Worm (Caenorhabditis elegans) whole organism, early embryonic: ENCODE data around the gene cutl-19.

Experiments
- B0310.2 ChIP-seq: sonication (generic microtip); optimal IDR thresholded peaks from 2 replicates; lab custom pipeline; 2016; ENCODE audit warnings: mild to moderate bottlenecking, missing genetic modification characterization, missing compliant biosample characterization
- aly-1 ChIP-seq: sonication (generic microtip); optimal IDR thresholded peaks from 2 replicates; lab custom pipeline; 2016; ENCODE audit warnings: missing genetic modification characterization, missing compliant biosample characterization
- ama-1 ChIP-seq: fragments of 150-350 bp; optimal IDR thresholded peaks from 2 replicates; lab custom pipeline; 2014
- ceh-13 ChIP-seq: fragments of 200-800 bp; sonication (Bioruptor generic); optimal IDR thresholded peaks from 2 replicates; lab custom pipeline; 2018; ENCODE audit warnings: mild to moderate bottlenecking, missing genetic modification characterization, missing compliant biosample characterization
- ceh-36 ChIP-seq: sonication (generic microtip); optimal IDR thresholded peaks from 2 replicates; lab custom pipeline; 2016; ENCODE audit warnings: missing genetic modification characterization, inconsistent platforms, missing compliant biosample characterization
- flt-1 ChIP-seq: fragments of 200-800 bp; sonication (Bioruptor generic); IDR thresholded peaks from 2 replicates; pipeline ENCODE4 v1.3.6; 2022; ENCODE audit warnings: missing genetic modification characterization, missing compliant biosample characterization
- hmbx-1 ChIP-seq: sonication (generic microtip); optimal IDR thresholded peaks from 2 replicates; lab custom pipeline; 2016; ENCODE audit warnings: mild to moderate bottlenecking, missing genetic modification characterization, missing compliant biosample characterization
- hmg-4 ChIP-seq: fragments of 200-800 bp; sonication (Bioruptor generic); optimal IDR thresholded peaks from 2 replicates; lab custom pipeline; 2018; ENCODE audit warnings: mild to moderate bottlenecking, missing genetic modification characterization, missing compliant biosample characterization
- hnd-1 ChIP-seq: sonication (generic microtip); optimal IDR thresholded peaks from 2 replicates; lab custom pipeline; 2016; ENCODE audit warnings: missing genetic modification characterization, missing compliant biosample characterization
- pes-1 ChIP-seq: fragments of 200-800 bp; sonication (Bioruptor generic); IDR thresholded peaks from 2 replicates; pipeline ENCODE4 v1.3.6; 2022; ENCODE audit warnings: missing genetic modification reagents, missing genetic modification characterization, missing compliant biosample characterization
- sea-1 ChIP-seq: fragments of 200-800 bp; sonication (Bioruptor generic); conservative IDR thresholded peaks from 2 replicates; pipeline ENCODE4 v1.3.6; 2022; ENCODE audit warnings: missing genetic modification characterization, missing compliant biosample characterization
- tbx-37 ChIP-seq: fragments of 200-800 bp; sonication (Bioruptor generic); conservative IDR thresholded peaks from 2 replicates; pipeline ENCODE4 v1.3.6; 2022; ENCODE audit warnings: missing genetic modification reagents, missing genetic modification characterization, missing compliant biosample characterization

DNA sequence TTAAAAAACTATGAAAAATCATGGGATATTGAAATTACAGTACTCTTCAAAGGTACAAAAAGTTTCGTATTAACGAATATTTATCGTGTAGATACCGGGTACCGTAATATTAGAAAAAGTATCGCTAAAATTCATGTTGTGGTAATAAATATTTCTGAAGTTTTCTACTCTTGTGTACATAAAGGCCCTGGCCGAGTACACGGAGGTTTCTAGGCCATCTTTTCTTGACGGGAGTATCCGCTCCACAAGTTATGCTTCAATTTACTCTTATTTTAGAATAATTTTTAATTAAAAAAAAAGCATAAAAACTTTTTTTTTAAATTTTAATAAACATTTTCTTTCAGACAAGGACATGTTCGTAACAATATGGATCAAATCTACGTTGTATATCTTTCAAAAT is 15.7 kb upstream of the cutl-19 start:
- no peak for TF ChIP-seq hmbx-1 (tag; lab: Kevin White, UChicago)
- no peak for TF ChIP-seq ceh-13 (GFP tag; lab: Kevin White, UChicago)
- no peak for TF ChIP-seq aly-1
- no peak for TF ChIP-seq ama-1 (lab: Kevin White, UChicago)
- no peak for TF ChIP-seq pes-1 (GFP tag; lab: Robert Waterston, UW)
- no peak for TF ChIP-seq B0310.2 (tag; lab: Kevin White, UChicago)
- no peak for TF ChIP-seq tbx-37 (GFP tag; lab: Robert Waterston, UW)
- no peak for TF ChIP-seq hmg-4 (GFP tag; lab: Kevin White, UChicago)
- TF ChIP-seq hnd-1 (tag; lab: Kevin White, UChicago): no peak
- no peak for TF ChIP-seq sea-1 (GFP tag; lab: Robert Waterston, UW)
- TF ChIP-seq flt-1 (GFP tag; lab: Robert Waterston, UW): no peak
- no peak for TF ChIP-seq ceh-36 (tag; lab: Kevin White, UChicago)
